Fruit fly (Drosophila melanogaster) whole organism, adult: ENCODE measurements around the gene Sfp24F.

ENCODE experiments used
- CG11617 ChIP-seq: fragments of 200-800 bp; sonication (Bioruptor generic); optimal IDR thresholded peaks from 2 replicates; lab custom pipeline; 2017; ENCODE audit warnings: mild to moderate bottlenecking, missing biosample characterization, missing genetic modification reagents, missing genetic modification characterization
- CG12768 ChIP-seq: fragments of 200-800 bp; sonication (Bioruptor generic); optimal IDR thresholded peaks from 2 replicates; lab custom pipeline; 2017; ENCODE audit warnings: missing biosample characterization, missing genetic modification characterization, mild to moderate bottlenecking, moderate library complexity, missing genetic modification reagents
- CG14711 ChIP-seq: fragments of 200-800 bp; sonication (Bioruptor generic); optimal IDR thresholded peaks from 2 replicates; lab custom pipeline; 2018; ENCODE audit warnings: missing biosample characterization, mild to moderate bottlenecking, missing genetic modification characterization, moderate library complexity
- CG1620 ChIP-seq: fragments of 200-800 bp; sonication (Bioruptor generic); optimal IDR thresholded peaks from 2 replicates; lab custom pipeline; 2016; ENCODE audit warnings: missing biosample characterization, missing genetic modification characterization
- CG7045 ChIP-seq: fragments of 200-800 bp; sonication (Bioruptor generic); optimal IDR thresholded peaks from 2 replicates; lab custom pipeline; 2017; ENCODE audit warnings: missing biosample characterization, mild to moderate bottlenecking, missing genetic modification characterization
- CG7101 ChIP-seq: fragments of 200-800 bp; sonication (Bioruptor generic); optimal IDR thresholded peaks from 2 replicates; lab custom pipeline; 2018; ENCODE audit warnings: missing biosample characterization, mild to moderate bottlenecking, missing genetic modification characterization, moderate library complexity
- Crg-1 ChIP-seq: fragments of 200-800 bp; sonication (Bioruptor generic); optimal IDR thresholded peaks from 2 replicates; lab custom pipeline; 2016; ENCODE audit warnings: missing biosample characterization, missing genetic modification characterization
- bab1 ChIP-seq: fragments of 200-800 bp; sonication (Bioruptor generic); optimal IDR thresholded peaks from 3 replicates; lab custom pipeline; 2019; ENCODE audit warnings: missing biosample characterization, mild to moderate bottlenecking, missing genetic modification characterization, moderate library complexity
- cic ChIP-seq: fragments of 200-800 bp; sonication (Bioruptor generic); optimal IDR thresholded peaks from 2 replicates; lab custom pipeline; 2017; ENCODE audit warnings: missing biosample characterization, mild to moderate bottlenecking, missing genetic modification characterization, moderate library complexity
- kay ChIP-seq: fragments of 200-800 bp; sonication (Bioruptor generic); peaks from one replicate; lab custom pipeline; 2016; ENCODE audit warnings: missing biosample characterization, missing genetic modification characterization, borderline replicate concordance
- pad ChIP-seq: fragments of 200-800 bp; sonication (Bioruptor generic); optimal IDR thresholded peaks from 3 replicates; lab custom pipeline; 2017; ENCODE audit warnings: missing biosample characterization, missing genetic modification characterization, mild to moderate bottlenecking, moderate library complexity, missing genetic modification reagents

DNA sequence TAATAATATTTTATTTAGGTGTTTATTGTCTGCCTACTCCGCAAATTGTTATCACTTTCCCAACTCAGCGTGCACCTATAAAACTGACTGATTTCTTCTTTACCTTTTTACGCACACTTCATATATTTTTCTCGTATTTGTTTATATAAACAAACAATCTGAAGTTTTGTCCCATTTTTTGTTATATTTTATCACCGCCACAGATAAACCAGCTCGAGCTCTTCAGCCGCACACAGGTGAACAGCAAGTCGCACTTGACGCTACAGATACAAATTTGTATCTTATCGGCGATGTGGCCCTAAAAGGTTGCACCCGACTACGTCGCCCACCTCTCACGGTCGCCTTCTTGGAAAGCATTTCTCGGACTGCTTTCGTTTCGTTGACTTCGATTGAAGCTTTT lies 33.6 kb upstream of the Sfp24F start:
- no peak for TF ChIP-seq CG14711
- TF ChIP-seq CG7101 (tag; lab: Kevin White, UChicago), result no peak
- no peak for TF ChIP-seq Crg-1 (GFP tag; lab: Kevin White, UChicago)
- no peak for TF ChIP-seq pad (GFP tag; lab: Kevin White, UChicago)
- no peak for TF ChIP-seq kay
- TF ChIP-seq bab1 (GFP tag; lab: Kevin White, UChicago), result no peak
- TF ChIP-seq CG7045 (GFP tag; lab: Kevin White, UChicago), result no peak
- TF ChIP-seq CG12768 (GFP tag; lab: Kevin White, UChicago), result peak; percentile 8
- TF ChIP-seq cic (GFP tag; lab: Kevin White, UChicago), result peak; percentile 21
- TF ChIP-seq CG1620 (GFP tag; lab: Kevin White, UChicago), result no peak
- TF ChIP-seq CG11617 (GFP tag; lab: Kevin White, UChicago), result peak; percentile 7
